Worm (Caenorhabditis elegans) whole organism, L3 larva: ENCODE data around the gene hda-10.
"Not testable (repeated sequence)": the region's sequence is repeated elsewhere in the genome, so short reads cannot be mapped to it uniquely, and the experiment has no call there.

Experiments used
- aly-2 ChIP-seq: fragments of 150-350 bp; optimal IDR thresholded peaks from 2 replicates; lab custom pipeline; 2014; ENCODE audit warnings: missing biosample characterization, missing genetic modification characterization
- ama-1 ChIP-seq: fragments of 150-350 bp; optimal IDR thresholded peaks from 2 replicates; lab custom pipeline; 2018
- fkh-2 ChIP-seq: fragments of 150-350 bp; optimal IDR thresholded peaks from 2 replicates; lab custom pipeline; 2014; ENCODE audit warnings: missing biosample characterization, missing genetic modification reagents, missing genetic modification characterization
- fos-1 ChIP-seq: fragments of 150-350 bp; optimal IDR thresholded peaks from 2 replicates; lab custom pipeline; 2014; ENCODE audit warnings: missing biosample characterization, missing genetic modification characterization
- nfya-1 ChIP-seq: sonication (generic microtip); optimal IDR thresholded peaks from 2 replicates; lab custom pipeline; 2017; ENCODE audit warnings: missing genetic modification characterization, mild to moderate bottlenecking, missing compliant biosample characterization, antibody characterized with exemption, moderate library complexity; ENCODE audit not compliant: insufficient read depth
- nhr-76 ChIP-seq: fragments of 150-350 bp; sonication (generic microtip); optimal IDR thresholded peaks from 5 replicates; lab custom pipeline; 2014; ENCODE audit warnings: missing biosample characterization, missing genetic modification characterization
- nhr-77 ChIP-seq: fragments of 150-350 bp; optimal IDR thresholded peaks from 2 replicates; lab custom pipeline; 2014; ENCODE audit warnings: missing biosample characterization, missing genetic modification characterization
- tbx-2 ChIP-seq: sonication (generic microtip); optimal IDR thresholded peaks from 2 replicates; lab custom pipeline; 2016; ENCODE audit warnings: mild to moderate bottlenecking, missing genetic modification characterization, missing compliant biosample characterization

DNA sequence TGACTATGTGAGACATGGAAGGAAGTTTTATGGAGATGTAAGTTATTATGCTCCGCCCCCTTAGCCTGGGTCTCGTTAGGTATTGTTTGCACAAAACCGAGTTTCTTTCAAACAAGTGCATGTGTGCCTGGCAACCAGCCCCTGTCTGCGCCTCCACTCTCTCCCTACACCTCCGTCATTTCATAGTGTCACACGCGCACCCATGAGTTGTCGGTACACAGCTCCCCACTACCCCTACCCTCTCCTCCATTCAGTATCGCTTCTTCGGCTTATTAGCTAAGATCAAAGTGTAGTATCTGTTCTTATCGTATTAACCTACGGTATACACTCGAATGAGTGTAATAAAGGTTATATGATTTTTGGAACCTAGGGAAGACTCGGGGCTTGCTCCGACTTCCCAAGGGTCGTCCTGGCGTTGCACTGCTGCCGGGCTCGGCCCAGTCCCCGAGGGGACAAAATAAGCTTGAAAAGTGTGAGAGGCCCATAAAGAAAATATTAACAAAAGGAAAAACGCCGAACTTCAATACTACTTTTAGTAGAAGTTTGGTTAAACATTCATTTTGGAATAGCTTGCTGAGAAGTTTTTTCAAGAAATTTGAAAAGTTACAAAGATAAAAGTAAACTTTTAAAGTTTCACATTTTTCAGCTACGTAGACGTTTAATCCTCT, 29.8 kb upstream of the hda-10 start:
- TF ChIP-seq ama-1 (peak; percentile 37), nhr-77 (tag; lab: Kevin White, UChicago) (peak; percentile 72), nfya-1 (peak; percentile 40)
- not testable (repeated sequence) for TF ChIP-seq nhr-76, fkh-2, fos-1, tbx-2, aly-2 (tag; lab: Kevin White, UChicago)
